Worm (Caenorhabditis elegans) whole organism, mixed stage, embryonic: Measurements from ENCODE around the gene F46B6.5.

Experiments
- M03D4.4 ChIP-seq: sonication (generic microtip); optimal IDR thresholded peaks from 2 replicates; lab custom pipeline; 2017; ENCODE audit warnings: mild to moderate bottlenecking, missing genetic modification characterization, missing compliant biosample characterization
- flh-1 ChIP-seq: fragments of 200-800 bp; sonication (Bioruptor generic); optimal IDR thresholded peaks from 2 replicates; lab custom pipeline; 2018; ENCODE audit warnings: mild to moderate bottlenecking, missing genetic modification characterization, moderate library complexity, missing compliant biosample characterization
- lin-13 ChIP-seq: fragments of 150-350 bp; optimal IDR thresholded peaks from 2 replicates; lab custom pipeline; 2014; ENCODE audit warnings: missing biosample characterization, missing genetic modification characterization
- nhr-237 ChIP-seq: fragments of 150-350 bp; optimal IDR thresholded peaks from 2 replicates; lab custom pipeline; 2014; ENCODE audit warnings: missing biosample characterization, missing genetic modification characterization
- snpc-4 ChIP-seq: fragments of 150-350 bp; optimal IDR thresholded peaks from 2 replicates; lab custom pipeline; 2014; ENCODE audit warnings: missing biosample characterization, missing genetic modification characterization
- unc-62 ChIP-seq: fragments of 150-350 bp; optimal IDR thresholded peaks from 2 replicates; lab custom pipeline; 2014; ENCODE audit warnings: missing biosample characterization, missing genetic modification reagents, missing genetic modification characterization
- ztf-11 ChIP-seq: fragments of 150-350 bp; optimal IDR thresholded peaks from 2 replicates; lab custom pipeline; 2014; ENCODE audit warnings: missing biosample characterization, missing genetic modification characterization

DNA sequence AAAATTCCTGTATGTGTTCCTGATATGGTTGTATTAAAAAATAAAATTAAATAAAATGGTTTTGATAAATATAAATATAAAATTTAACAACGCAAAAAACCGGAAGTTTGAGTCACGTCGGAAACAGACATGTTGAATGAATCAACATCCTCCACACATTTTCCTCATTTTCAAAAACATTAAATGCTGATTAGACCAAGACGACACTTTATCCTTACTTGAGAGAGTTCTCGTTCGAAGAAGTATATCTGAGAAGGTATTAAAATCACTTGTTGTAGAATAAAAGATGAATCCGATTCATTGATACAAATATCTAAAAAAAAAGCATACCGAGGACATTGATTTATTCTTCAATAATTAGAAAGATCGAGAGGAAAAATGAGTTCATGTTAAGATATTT lies 15.3 kb upstream of the F46B6.5 start:
- TF ChIP-seq M03D4.4 (tag; lab: Kevin White, UChicago) = no peak
- no peak for TF ChIP-seq snpc-4 (tag; lab: Kevin White, UChicago)
- TF ChIP-seq unc-62 (GFP tag; lab: Kevin White, UChicago) = no peak
- TF ChIP-seq flh-1 (GFP tag; lab: Kevin White, UChicago) = no peak
- TF ChIP-seq ztf-11 (tag; lab: Kevin White, UChicago) = no peak
- no peak for TF ChIP-seq nhr-237 (tag; lab: Kevin White, UChicago)
- TF ChIP-seq lin-13 = no peak
